Fruit fly (Drosophila melanogaster) whole organism, embryonic: Measurements from ENCODE around the gene CG11672.

Experiments
- CG12155 ChIP-seq: fragments of 200-800 bp; sonication (Bioruptor generic); optimal IDR thresholded peaks from 3 replicates; lab custom pipeline; 2016; ENCODE audit warnings: missing biosample characterization, missing genetic modification characterization
- CG12769 ChIP-seq: fragments of 200-800 bp; sonication (Bioruptor generic); optimal IDR thresholded peaks from 2 replicates; lab custom pipeline; 2019; ENCODE audit warnings: missing biosample characterization, mild to moderate bottlenecking, missing genetic modification characterization, moderate library complexity
- HLH3B ChIP-seq: fragments of 200-800 bp; sonication (Bioruptor generic); IDR thresholded peaks from 2 replicates; pipeline ENCODE4 v1.3.6; 2022; ENCODE audit warnings: missing biosample characterization, missing genetic modification characterization
- Sin3A ChIP-seq: fragments of >200 bp; optimal IDR thresholded peaks from 2 replicates; lab custom pipeline; 2018
- az2 ChIP-seq: fragments of 200-800 bp; sonication (Bioruptor generic); optimal IDR thresholded peaks from 3 replicates; lab custom pipeline; 2016; ENCODE audit warnings: missing biosample characterization, missing genetic modification characterization
- crp ChIP-seq, 2 experiments: fragments of 200-800 bp; sonication (Bioruptor generic); optimal IDR thresholded peaks; 2 replicates in 1 of 2; 3 replicates in 1 of 2; lab custom pipeline; 2017; ENCODE audit warnings: missing biosample characterization in 2 of 2, missing genetic modification characterization in 2 of 2, mild to moderate bottlenecking in 1 of 2, moderate library complexity in 1 of 2
- dmrt99B ChIP-seq: fragments of 200-800 bp; sonication (Bioruptor generic); optimal IDR thresholded peaks from 2 replicates; lab custom pipeline; 2018; ENCODE audit warnings: missing biosample characterization, mild to moderate bottlenecking, missing genetic modification characterization, moderate library complexity

- no peak for TF ChIP-seq CG12769
- no peak for TF ChIP-seq Sin3A (lab: Kevin White, UChicago)
- no peak for TF ChIP-seq CG12155 (GFP tag; lab: Kevin White, UChicago)
- TF ChIP-seq crp (GFP tag; optimal IDR thresholded peaks at IDR 0.05; lab: Kevin White, UChicago): no peak
- no peak; the same call in 1 of the 2 replicates for TF ChIP-seq HLH3B (GFP tag; lab: Robert Waterston, UW)
- TF ChIP-seq az2 (GFP tag; lab: Kevin White, UChicago): no peak
- no peak for TF ChIP-seq dmrt99B (tag; lab: Kevin White, UChicago)
These were observed 40.1 kb downstream of the CG11672 start, which contains the start of gene mtg for dm6 chr3R:8250166-8250733.
